Fruit fly (Drosophila melanogaster) whole organism, embryonic: ENCODE results near the gene RpS29.
A peak's percentile ranks its signal among the peaks of the same experiment; 100 is the strongest.

Experiments used
- CG10267 ChIP-seq: fragments of 200-800 bp; sonication (Bioruptor generic); optimal IDR thresholded peaks from 2 replicates; lab custom pipeline; 2018; ENCODE audit warnings: missing biosample characterization, mild to moderate bottlenecking, missing genetic modification characterization, moderate library complexity
- CG11398 ChIP-seq: fragments of 200-800 bp; sonication (Bioruptor generic); optimal IDR thresholded peaks from 2 replicates; lab custom pipeline; 2016; ENCODE audit warnings: missing biosample characterization, missing genetic modification characterization
- CG11456 ChIP-seq: fragments of 200-800 bp; sonication (Bioruptor generic); IDR thresholded peaks from 3 replicates; pipeline ENCODE4 v1.3.6; 2022; ENCODE audit warnings: missing biosample characterization, missing genetic modification characterization
- CG11696 ChIP-seq: fragments of 200-800 bp; sonication (Bioruptor generic); IDR thresholded peaks from 2 replicates; pipeline ENCODE4 v1.3.6; 2022; ENCODE audit warnings: missing biosample characterization, missing genetic modification characterization
- CG1602 ChIP-seq: fragments of 200-800 bp; sonication (Bioruptor generic); optimal IDR thresholded peaks from 3 replicates; lab custom pipeline; 2016; ENCODE audit warnings: missing biosample characterization, missing genetic modification characterization
- CG1603 ChIP-seq: fragments of 200-800 bp; sonication (Bioruptor generic); optimal IDR thresholded peaks from 2 replicates; lab custom pipeline; 2019; ENCODE audit warnings: missing biosample characterization, mild to moderate bottlenecking, missing genetic modification characterization, moderate library complexity
- CG17186 ChIP-seq: fragments of 200-800 bp; sonication (Bioruptor generic); optimal IDR thresholded peaks from 3 replicates; lab custom pipeline; 2017; ENCODE audit warnings: missing biosample characterization, missing genetic modification reagents, missing genetic modification characterization
- CG17359 ChIP-seq: fragments of 200-800 bp; sonication (Bioruptor generic); optimal IDR thresholded peaks from 3 replicates; lab custom pipeline; 2018; ENCODE audit warnings: missing biosample characterization, mild to moderate bottlenecking, missing genetic modification characterization, moderate library complexity
- CG2129 ChIP-seq: fragments of 200-800 bp; sonication (Bioruptor generic); IDR thresholded peaks from 2 replicates; pipeline ENCODE4 v1.3.6; 2022; ENCODE audit warnings: missing biosample characterization, missing genetic modification characterization; ENCODE audit not compliant: partially characterized antibody
- CG3163 ChIP-seq: fragments of 200-800 bp; sonication (Bioruptor generic); optimal IDR thresholded peaks from 3 replicates; lab custom pipeline; 2016; ENCODE audit warnings: missing biosample characterization, missing genetic modification characterization
- CG33557 ChIP-seq: fragments of 200-800 bp; sonication (Bioruptor generic); optimal IDR thresholded peaks from 2 replicates; lab custom pipeline; 2019; ENCODE audit warnings: missing biosample characterization, mild to moderate bottlenecking, missing genetic modification characterization, moderate library complexity
- CG6254 ChIP-seq: fragments of 200-800 bp; sonication (Bioruptor generic); optimal IDR thresholded peaks from 3 replicates; lab custom pipeline; 2017; ENCODE audit warnings: mild to moderate bottlenecking, missing biosample characterization, missing genetic modification reagents, missing genetic modification characterization
- CG6272 ChIP-seq: fragments of 200-800 bp; sonication (Bioruptor generic); IDR thresholded peaks from 2 replicates; pipeline ENCODE4 v1.3.6; 2022; ENCODE audit warnings: missing biosample characterization, missing genetic modification characterization
- CG6689 ChIP-seq: fragments of 200-800 bp; sonication (Bioruptor generic); IDR thresholded peaks from 2 replicates; pipeline ENCODE4 v1.3.6; 2022; ENCODE audit warnings: missing biosample characterization, missing genetic modification characterization
- CG7839 ChIP-seq: fragments of 200-800 bp; sonication (Bioruptor generic); optimal IDR thresholded peaks from 3 replicates; lab custom pipeline; 2018; ENCODE audit warnings: missing biosample characterization, mild to moderate bottlenecking, missing genetic modification characterization, moderate library complexity
- CG7928 ChIP-seq: fragments of 200-800 bp; sonication (Bioruptor generic); optimal IDR thresholded peaks from 2 replicates; lab custom pipeline; 2017; ENCODE audit warnings: missing biosample characterization, mild to moderate bottlenecking, missing genetic modification characterization
- CG9609 ChIP-seq: fragments of 200-800 bp; sonication (Bioruptor generic); optimal IDR thresholded peaks from 3 replicates; lab custom pipeline; 2016; ENCODE audit warnings: missing biosample characterization, missing genetic modification characterization
- Chrac-16 ChIP-seq: fragments of 200-800 bp; sonication (Bioruptor generic); optimal IDR thresholded peaks from 3 replicates; lab custom pipeline; 2016; ENCODE audit warnings: missing biosample characterization, missing genetic modification characterization
- Dref ChIP-seq: fragments of 200-800 bp; sonication (Bioruptor generic); IDR thresholded peaks from 2 replicates; pipeline ENCODE4 v1.3.6; 2022; ENCODE audit warnings: missing biosample characterization, missing genetic modification characterization
- GATAe ChIP-seq: fragments of 200-800 bp; sonication (Bioruptor generic); conservative IDR thresholded peaks from 2 replicates; pipeline ENCODE4 v1.3.6; 2022; ENCODE audit warnings: missing biosample characterization, missing genetic modification characterization
- Hr78 ChIP-seq, 2 experiments: fragments of 200-800 bp in 1 of 2; fragments of >200 bp in 1 of 2; sonication (Bioruptor generic) in 1 of 2; optimal IDR thresholded peaks; 2 replicates each; lab custom pipeline; 2017 to 2019; ENCODE audit warnings: missing biosample characterization in 2 of 2, missing genetic modification characterization in 2 of 2, mild to moderate bottlenecking in 1 of 2, moderate library complexity in 1 of 2
- Pdp1 ChIP-seq, 2 experiments: fragments of 200-800 bp; sonication (Bioruptor generic); optimal IDR thresholded peaks; 3 replicates each; lab custom pipeline; 2016; ENCODE audit warnings: missing biosample characterization in 2 of 2, missing genetic modification characterization in 2 of 2, mild to moderate bottlenecking in 1 of 2, moderate library complexity in 1 of 2
- Ptx1 ChIP-seq: fragments of 200-800 bp; sonication (Bioruptor generic); IDR thresholded peaks from 2 replicates; pipeline ENCODE4 v1.3.6; 2022; ENCODE audit warnings: missing biosample characterization, missing genetic modification characterization
- Ravus ChIP-seq: fragments of 200-800 bp; sonication (Bioruptor generic); IDR thresholded peaks from 2 replicates; pipeline ENCODE4 v1.3.6; 2022; ENCODE audit warnings: missing biosample characterization, missing genetic modification characterization
- Side ChIP-seq: fragments of 200-800 bp; sonication (Bioruptor generic); optimal IDR thresholded peaks from 2 replicates; lab custom pipeline; 2016; ENCODE audit warnings: missing biosample characterization, missing genetic modification characterization
- Sry-β ChIP-seq: fragments of 200-800 bp; sonication (Bioruptor generic); optimal IDR thresholded peaks from 2 replicates; lab custom pipeline; 2018; ENCODE audit warnings: missing biosample characterization, mild to moderate bottlenecking, missing genetic modification characterization, moderate library complexity
- al ChIP-seq: fragments of 200-800 bp; sonication (Bioruptor generic); IDR thresholded peaks from 2 replicates; pipeline ENCODE4 v1.3.6; 2022; ENCODE audit warnings: missing biosample characterization, missing genetic modification characterization
- bowl ChIP-seq: fragments of 200-800 bp; sonication (Bioruptor generic); IDR thresholded peaks from 2 replicates; pipeline ENCODE4 v1.3.6; 2022; ENCODE audit warnings: missing biosample characterization, missing genetic modification characterization
- crp ChIP-seq, 2 experiments: fragments of 200-800 bp; sonication (Bioruptor generic); optimal IDR thresholded peaks; 2 replicates in 1 of 2; 3 replicates in 1 of 2; lab custom pipeline; 2017; ENCODE audit warnings: missing biosample characterization in 2 of 2, missing genetic modification characterization in 2 of 2, mild to moderate bottlenecking in 1 of 2, moderate library complexity in 1 of 2
- dmrt11E ChIP-seq: fragments of 200-800 bp; sonication (Bioruptor generic); optimal IDR thresholded peaks from 3 replicates; lab custom pipeline; 2018; ENCODE audit warnings: missing biosample characterization, mild to moderate bottlenecking, missing genetic modification characterization, moderate library complexity
- en ChIP-seq: fragments of 200-800 bp; sonication (Bioruptor generic); optimal IDR thresholded peaks from 2 replicates; lab custom pipeline; 2016; ENCODE audit warnings: missing biosample characterization, missing genetic modification characterization
- esg ChIP-seq: fragments of 200-800 bp; sonication (Bioruptor generic); conservative IDR thresholded peaks from 2 replicates; pipeline ENCODE4 v1.3.6; 2022; ENCODE audit warnings: missing biosample characterization, missing genetic modification characterization
- ham ChIP-seq: fragments of 200-800 bp; sonication (Bioruptor generic); IDR thresholded peaks from 2 replicates; pipeline ENCODE4 v1.3.6; 2022; ENCODE audit warnings: missing biosample characterization, missing genetic modification characterization
- hbn ChIP-seq: fragments of 200-800 bp; sonication (Bioruptor generic); IDR thresholded peaks from 2 replicates; pipeline ENCODE4 v1.3.6; 2022; ENCODE audit warnings: missing biosample characterization, missing genetic modification characterization; ENCODE audit not compliant: partially characterized antibody
- lilli ChIP-seq: fragments of 200-800 bp; sonication (Bioruptor generic); optimal IDR thresholded peaks from 3 replicates; lab custom pipeline; 2016; ENCODE audit warnings: missing biosample characterization, missing genetic modification characterization
- mam ChIP-seq: fragments of 200-800 bp; sonication (Bioruptor generic); optimal IDR thresholded peaks from 3 replicates; lab custom pipeline; 2016; ENCODE audit warnings: missing biosample characterization, missing genetic modification characterization
- nerfin-2 ChIP-seq: fragments of 200-800 bp; sonication (Bioruptor generic); IDR thresholded peaks from 2 replicates; pipeline ENCODE4 v1.3.6; 2022; ENCODE audit warnings: missing biosample characterization, missing genetic modification characterization; ENCODE audit not compliant: partially characterized antibody
- nmo ChIP-seq: fragments of 200-800 bp; sonication (Bioruptor generic); optimal IDR thresholded peaks from 2 replicates; lab custom pipeline; 2018; ENCODE audit warnings: missing biosample characterization, mild to moderate bottlenecking, missing genetic modification characterization, moderate library complexity
- org-1 ChIP-seq: fragments of 200-800 bp; sonication (Bioruptor generic); optimal IDR thresholded peaks from 2 replicates; lab custom pipeline; 2017; ENCODE audit warnings: missing biosample characterization, missing genetic modification characterization
- p53 ChIP-seq: fragments of 200-800 bp; sonication (Bioruptor generic); optimal IDR thresholded peaks from 2 replicates; lab custom pipeline; 2016; ENCODE audit warnings: missing biosample characterization, missing genetic modification characterization
- rib ChIP-seq: fragments of 200-800 bp; sonication (Bioruptor generic); IDR thresholded peaks from 2 replicates; pipeline ENCODE4 v1.3.6; 2022; ENCODE audit warnings: missing biosample characterization, missing genetic modification characterization
- slou ChIP-seq: fragments of 200-800 bp; sonication (Bioruptor generic); optimal IDR thresholded peaks from 3 replicates; lab custom pipeline; 2016; ENCODE audit warnings: missing biosample characterization, missing genetic modification characterization
- slp2 ChIP-seq: fragments of 200-800 bp; sonication (Bioruptor generic); optimal IDR thresholded peaks from 2 replicates; lab custom pipeline; 2016; ENCODE audit warnings: missing biosample characterization, missing genetic modification characterization
- sug ChIP-seq: fragments of 200-800 bp; optimal IDR thresholded peaks from 2 replicates; lab custom pipeline; 2019; ENCODE audit warnings: missing biosample characterization, mild to moderate bottlenecking, missing genetic modification characterization, moderate library complexity
- tap ChIP-seq: fragments of 200-800 bp; optimal IDR thresholded peaks from 3 replicates; lab custom pipeline; 2019; ENCODE audit warnings: missing biosample characterization, mild to moderate bottlenecking, missing genetic modification characterization, moderate library complexity
- tll ChIP-seq, 2 experiments: fragments of 200-800 bp in 1 of 2; fragments of >200 bp in 1 of 2; sonication (Bioruptor generic) in 1 of 2; optimal IDR thresholded peaks; 2 replicates each; lab custom pipeline; 2017 to 2019; ENCODE audit warnings: missing biosample characterization in 2 of 2, missing genetic modification characterization in 2 of 2, mild to moderate bottlenecking in 1 of 2, moderate library complexity in 1 of 2
- toy ChIP-seq: fragments of 200-800 bp; sonication (Bioruptor generic); IDR thresholded peaks from 2 replicates; pipeline ENCODE4 v1.3.6; 2022; ENCODE audit warnings: missing biosample characterization, missing genetic modification characterization
- unpg ChIP-seq: fragments of 200-800 bp; sonication (Bioruptor generic); optimal IDR thresholded peaks from 3 replicates; lab custom pipeline; 2018; ENCODE audit warnings: missing biosample characterization, mild to moderate bottlenecking, missing genetic modification characterization, moderate library complexity
- vvl ChIP-seq: fragments of 200-800 bp; sonication (Bioruptor generic); IDR thresholded peaks from 2 replicates; pipeline ENCODE4 v1.3.6; 2022; ENCODE audit warnings: missing biosample characterization, missing genetic modification characterization
- wek ChIP-seq: fragments of 200-800 bp; sonication (Bioruptor generic); optimal IDR thresholded peaks from 3 replicates; lab custom pipeline; 2018; ENCODE audit warnings: missing biosample characterization, mild to moderate bottlenecking, missing genetic modification characterization, moderate library complexity

The RpS29 gene

dm6 chr3R:9783240-9783917, 5.5 kb downstream of the RpS29 start (continued):
- no peak for TF ChIP-seq wek (GFP tag; lab: Kevin White, UChicago)
- peak; percentile 2 for TF ChIP-seq dmrt11E (tag; lab: Kevin White, UChicago)
- no peak for TF ChIP-seq hbn (GFP tag; lab: Robert Waterston, UW)
- no peak for TF ChIP-seq slp2 (GFP tag; lab: Kevin White, UChicago)
- no peak for TF ChIP-seq p53 (GFP tag; lab: Kevin White, UChicago)
- no peak for TF ChIP-seq CG10267 (tag; lab: Kevin White, UChicago)
- TF ChIP-seq Hr78 (GFP tag; optimal IDR thresholded peaks at IDR 0.05; lab: Kevin White, UChicago), result peak in 1 of 2 experiments; percentile 52
- no peak for TF ChIP-seq CG17359
- no peak for TF ChIP-seq slou (GFP tag; lab: Kevin White, UChicago)
- no peak for TF ChIP-seq CG7928 (GFP tag; lab: Kevin White, UChicago)
- no peak for TF ChIP-seq CG9609 (GFP tag; lab: Kevin White, UChicago)
- TF ChIP-seq CG6272 (GFP tag; lab: Robert Waterston, UW), result no peak
- no peak for TF ChIP-seq al
- TF ChIP-seq tap (tag; lab: Kevin White, UChicago), result peak; percentile 14
- TF ChIP-seq org-1 (GFP tag; lab: Kevin White, UChicago), result no peak
- TF ChIP-seq nmo (GFP tag; lab: Kevin White, UChicago), result peak; percentile 5
- peak; percentile 41 for TF ChIP-seq CG7839
- TF ChIP-seq CG1603, result no peak
- TF ChIP-seq unpg (GFP tag; lab: Kevin White, UChicago), result peak; percentile 47
- TF ChIP-seq CG2129 (GFP tag; lab: Robert Waterston, UW), result no peak
- TF ChIP-seq mam (GFP tag; lab: Kevin White, UChicago), result no peak
- TF ChIP-seq CG11696, result peak; percentile 79
- TF ChIP-seq bowl, result no peak
- no peak for TF ChIP-seq GATAe (GFP tag; lab: Robert Waterston, UW)
- no peak for TF ChIP-seq tll (GFP tag; optimal IDR thresholded peaks at IDR 0.05; lab: Kevin White, UChicago)
- TF ChIP-seq CG17186 (GFP tag; lab: Kevin White, UChicago), result no peak
- no peak for TF ChIP-seq Sry-β (GFP tag; lab: Kevin White, UChicago)
- peak in 1 of 2 experiments; percentile 95 for TF ChIP-seq Pdp1 (GFP tag; optimal IDR thresholded peaks at IDR 0.05; lab: Kevin White, UChicago)
- no peak for TF ChIP-seq sug (tag; lab: Kevin White, UChicago)
- no peak for TF ChIP-seq nerfin-2 (GFP tag; lab: Robert Waterston, UW)
- peak; percentile 16; the same call in 1 of the 2 replicates for TF ChIP-seq Ptx1 (GFP tag; lab: Robert Waterston, UW)
- no peak for TF ChIP-seq Dref (GFP tag; lab: Robert Waterston, UW)
- TF ChIP-seq CG11398 (GFP tag; lab: Kevin White, UChicago), result no peak
- no peak for TF ChIP-seq CG6689 (GFP tag; lab: Robert Waterston, UW)
- TF ChIP-seq CG3163, result no peak
- no peak for TF ChIP-seq toy (GFP tag; lab: Robert Waterston, UW)
- no peak for TF ChIP-seq Side
- TF ChIP-seq CG6254 (GFP tag; lab: Kevin White, UChicago), result no peak
- no peak for TF ChIP-seq CG11456 (GFP tag; lab: Robert Waterston, UW)
- no peak for TF ChIP-seq Ravus
- no peak for TF ChIP-seq ham
- no peak for TF ChIP-seq esg (GFP tag; lab: Robert Waterston, UW)
- TF ChIP-seq crp (GFP tag; optimal IDR thresholded peaks at IDR 0.05; lab: Kevin White, UChicago), result no peak
- TF ChIP-seq Chrac-16 (GFP tag; lab: Kevin White, UChicago), result no peak
- no peak for TF ChIP-seq lilli
- TF ChIP-seq vvl (GFP tag; lab: Robert Waterston, UW), result 0 out of 2 replicates have a peak, but pooled peaks have one; percentile 8
- no peak for TF ChIP-seq CG33557
- TF ChIP-seq CG1602, result no peak
- TF ChIP-seq en (GFP tag; lab: Kevin White, UChicago), result no peak
- TF ChIP-seq rib (GFP tag; lab: Robert Waterston, UW), result no peak
